Worm (Caenorhabditis elegans) whole organism, L4 larva: ENCODE measurements around the gene R08C7.8.
A peak's percentile ranks its signal among the peaks of the same experiment; 100 is the strongest.

Source experiments
- F26F4.8 ChIP-seq: fragments of 200-800 bp; sonication (Bioruptor generic); conservative IDR thresholded peaks from 2 replicates; pipeline ENCODE4 v1.3.6; 2022; ENCODE audit warnings: missing genetic modification characterization, missing compliant biosample characterization
- F44E2.7 ChIP-seq: fragments of 200-800 bp; sonication (Bioruptor generic); IDR thresholded peaks from 2 replicates; pipeline ENCODE4 v2.1.2; 2022; ENCODE audit warnings: missing genetic modification characterization, missing compliant biosample characterization
- T26A8.4 ChIP-seq: fragments of 200-800 bp; sonication (Bioruptor generic); IDR thresholded peaks from 2 replicates; pipeline ENCODE4 v1.3.6; 2022; ENCODE audit warnings: missing genetic modification characterization, missing compliant biosample characterization
- ZK546.5 ChIP-seq, 2 experiments: sonication (generic microtip); optimal IDR thresholded peaks; 2 replicates each; lab custom pipeline; 2017; ENCODE audit warnings: missing biosample characterization in 2 of 2, missing genetic modification characterization in 2 of 2
- attf-4 ChIP-seq: sonication (generic microtip); optimal IDR thresholded peaks from 3 replicates; lab custom pipeline; 2017; ENCODE audit warnings: missing biosample characterization, missing genetic modification characterization
- ceh-28 ChIP-seq: fragments of 150-350 bp; optimal IDR thresholded peaks from 2 replicates; lab custom pipeline; 2014; ENCODE audit warnings: missing biosample characterization, missing genetic modification reagents, missing genetic modification characterization
- ceh-32 ChIP-seq: sonication (generic microtip); optimal IDR thresholded peaks from 2 replicates; lab custom pipeline; 2016; ENCODE audit warnings: mild to moderate bottlenecking, missing genetic modification characterization, missing compliant biosample characterization; ENCODE audit not compliant: poor library complexity
- ces-1 ChIP-seq: fragments of 150-350 bp; sonication (generic microtip); optimal IDR thresholded peaks from 4 replicates; lab custom pipeline; 2014; ENCODE audit warnings: missing biosample characterization, missing genetic modification reagents, missing genetic modification characterization
- cey-2 ChIP-seq: sonication (generic microtip); optimal IDR thresholded peaks from 3 replicates; lab custom pipeline; 2017; ENCODE audit warnings: missing genetic modification characterization, mild to moderate bottlenecking, missing compliant biosample characterization, antibody characterized with exemption, borderline replicate concordance; ENCODE audit not compliant: insufficient read depth
- daf-16 ChIP-seq, 3 experiments: sonication (generic microtip); optimal IDR thresholded peaks; 2 replicates each; lab custom pipeline; 2016 to 2017; ENCODE audit warnings: missing genetic modification characterization in 3 of 3, missing genetic modification reagents in 3 of 3, mild to moderate bottlenecking in 2 of 3, missing compliant biosample characterization in 2 of 3, missing biosample characterization in 1 of 3, moderate library complexity in 1 of 3
- daf-19 ChIP-seq: fragments of 200-800 bp; sonication (Bioruptor generic); conservative IDR thresholded peaks from 2 replicates; pipeline ENCODE4 v1.3.6; 2022; ENCODE audit warnings: missing genetic modification characterization, missing compliant biosample characterization
- dmd-8 ChIP-seq: fragments of 200-800 bp; sonication (Bioruptor generic); IDR thresholded peaks from 2 replicates; pipeline ENCODE4 v1.3.6; 2022; ENCODE audit warnings: missing genetic modification characterization, missing compliant biosample characterization
- dpl-1 ChIP-seq: fragments of 150-350 bp; optimal IDR thresholded peaks from 2 replicates; lab custom pipeline; 2014; ENCODE audit warnings: missing biosample characterization, missing genetic modification reagents, missing genetic modification characterization
- gei-8 ChIP-seq: fragments of 200-800 bp; sonication (Bioruptor generic); optimal IDR thresholded peaks from 2 replicates; lab custom pipeline; 2018; ENCODE audit warnings: mild to moderate bottlenecking, missing genetic modification characterization, missing compliant biosample characterization
- hmg-1.1 ChIP-seq: fragments of 200-800 bp; sonication (Bioruptor generic); IDR thresholded peaks from 2 replicates; pipeline ENCODE4 v1.3.6; 2022; ENCODE audit warnings: missing genetic modification reagents, missing genetic modification characterization, missing compliant biosample characterization
- lin-38 ChIP-seq: fragments of 200-800 bp; sonication (Bioruptor generic); IDR thresholded peaks from 2 replicates; pipeline ENCODE4 v1.3.6; 2022; ENCODE audit warnings: missing genetic modification reagents, missing genetic modification characterization, missing compliant biosample characterization
- lsy-2 ChIP-seq, 2 experiments: fragments of 150-350 bp in 1 of 2; sonication (generic microtip) in 1 of 2; optimal IDR thresholded peaks; 2 replicates each; lab custom pipeline; 2014 to 2017; ENCODE audit warnings: missing biosample characterization in 2 of 2, missing genetic modification characterization in 2 of 2
- madf-5 ChIP-seq, 2 experiments: fragments of 200-800 bp; sonication (Bioruptor generic); IDR thresholded peaks; 2 replicates each; pipeline ENCODE4 v1.3.6; 2022; ENCODE audit warnings: missing compliant biosample characterization in 2 of 2, missing genetic modification characterization in 2 of 2
- madf-9 ChIP-seq: fragments of 200-800 bp; sonication (Bioruptor generic); conservative IDR thresholded peaks from 2 replicates; pipeline ENCODE4 v1.3.6; 2022; ENCODE audit warnings: missing genetic modification reagents, missing genetic modification characterization, missing compliant biosample characterization
- nhr-102 ChIP-seq: sonication (generic microtip); optimal IDR thresholded peaks from 2 replicates; lab custom pipeline; 2016; ENCODE audit warnings: mild to moderate bottlenecking, missing genetic modification characterization, moderate library complexity, missing compliant biosample characterization
- nhr-111 ChIP-seq: fragments of 200-800 bp; sonication (Bioruptor generic); optimal IDR thresholded peaks from 2 replicates; lab custom pipeline; 2018; ENCODE audit warnings: mild to moderate bottlenecking, missing genetic modification characterization, missing compliant biosample characterization
- nhr-25 ChIP-seq: sonication (generic microtip); optimal IDR thresholded peaks from 2 replicates; lab custom pipeline; 2017; ENCODE audit warnings: missing genetic modification characterization, mild to moderate bottlenecking, missing compliant biosample characterization, antibody characterized with exemption, moderate library complexity, borderline replicate concordance; ENCODE audit not compliant: insufficient read depth
- nhr-6 ChIP-seq: fragments of 150-350 bp; optimal IDR thresholded peaks from 2 replicates; lab custom pipeline; 2014; ENCODE audit warnings: missing biosample characterization, missing genetic modification characterization
- pha-4 ChIP-seq, 2 experiments: fragments of 150-350 bp in 1 of 2; fragments of 200-800 bp in 1 of 2; sonication (Bioruptor generic) in 1 of 2; IDR thresholded peaks in 1 of 2; optimal IDR thresholded peaks in 1 of 2; 2 replicates each; pipeline versions ENCODE4 v1.3.6 to Lab custom; 2014 to 2022; ENCODE audit warnings: missing genetic modification characterization in 2 of 2, missing genetic modification reagents in 2 of 2, missing biosample characterization in 1 of 2, missing compliant biosample characterization in 1 of 2
- php-3 ChIP-seq: fragments of 200-800 bp; sonication (Bioruptor generic); IDR thresholded peaks from 2 replicates; pipeline ENCODE4 v1.3.6; 2022; ENCODE audit warnings: missing genetic modification reagents, missing genetic modification characterization, missing compliant biosample characterization
- pqm-1 ChIP-seq: sonication (generic microtip); optimal IDR thresholded peaks from 2 replicates; lab custom pipeline; 2017; ENCODE audit warnings: missing biosample characterization, missing genetic modification characterization
- rbr-2 ChIP-seq: sonication (generic microtip); optimal IDR thresholded peaks from 2 replicates; lab custom pipeline; 2016; ENCODE audit warnings: missing genotype, missing genetic modification characterization, missing compliant biosample characterization
- saeg-2 ChIP-seq: fragments of 200-800 bp; sonication (Bioruptor generic); IDR thresholded peaks from 2 replicates; pipeline ENCODE4 v1.3.6; 2022; ENCODE audit warnings: missing genetic modification reagents, missing genetic modification characterization, missing compliant biosample characterization
- spr-1 ChIP-seq: sonication (generic microtip); optimal IDR thresholded peaks from 2 replicates; lab custom pipeline; 2016; ENCODE audit warnings: mild to moderate bottlenecking, missing genetic modification characterization, missing compliant biosample characterization
- tag-97 ChIP-seq: fragments of 200-800 bp; sonication (Bioruptor generic); IDR thresholded peaks from 2 replicates; pipeline ENCODE4 v1.3.6; 2022; ENCODE audit warnings: missing genetic modification characterization, missing compliant biosample characterization
- tra-1 ChIP-seq: fragments of 200-800 bp; sonication (Bioruptor generic); IDR thresholded peaks from 2 replicates; pipeline ENCODE4 v1.3.6; 2022; ENCODE audit warnings: missing genetic modification reagents, missing genetic modification characterization, missing compliant biosample characterization
- unc-130 ChIP-seq: sonication (generic microtip); optimal IDR thresholded peaks from 2 replicates; lab custom pipeline; 2016; ENCODE audit warnings: missing genetic modification reagents, missing genetic modification characterization, missing compliant biosample characterization
- unc-39 ChIP-seq: sonication (generic microtip); optimal IDR thresholded peaks from 2 replicates; lab custom pipeline; 2017; ENCODE audit warnings: missing biosample characterization, missing genetic modification characterization
- vab-7 ChIP-seq: fragments of 200-800 bp; sonication (Bioruptor generic); IDR thresholded peaks from 2 replicates; pipeline ENCODE4 v1.3.6; 2022; ENCODE audit warnings: missing genetic modification reagents, missing genetic modification characterization, missing compliant biosample characterization
- zag-1 ChIP-seq: fragments of 150-350 bp; optimal IDR thresholded peaks from 2 replicates; lab custom pipeline; 2014; ENCODE audit warnings: missing biosample characterization, missing genetic modification characterization
- zfp-2 ChIP-seq: sonication (generic microtip); optimal IDR thresholded peaks from 2 replicates; lab custom pipeline; 2016; ENCODE audit warnings: mild to moderate bottlenecking, missing genetic modification characterization, missing compliant biosample characterization
- zfp-3 ChIP-seq: fragments of 200-800 bp; sonication (Bioruptor generic); conservative IDR thresholded peaks from 2 replicates; pipeline ENCODE4 v1.3.6; 2022; ENCODE audit warnings: missing genetic modification reagents, missing genetic modification characterization, missing compliant biosample characterization
- ztf-7 ChIP-seq: fragments of 150-350 bp; optimal IDR thresholded peaks from 2 replicates; lab custom pipeline; 2014; ENCODE audit warnings: missing biosample characterization, missing genetic modification characterization

Gene R08C7.8

DNA sequence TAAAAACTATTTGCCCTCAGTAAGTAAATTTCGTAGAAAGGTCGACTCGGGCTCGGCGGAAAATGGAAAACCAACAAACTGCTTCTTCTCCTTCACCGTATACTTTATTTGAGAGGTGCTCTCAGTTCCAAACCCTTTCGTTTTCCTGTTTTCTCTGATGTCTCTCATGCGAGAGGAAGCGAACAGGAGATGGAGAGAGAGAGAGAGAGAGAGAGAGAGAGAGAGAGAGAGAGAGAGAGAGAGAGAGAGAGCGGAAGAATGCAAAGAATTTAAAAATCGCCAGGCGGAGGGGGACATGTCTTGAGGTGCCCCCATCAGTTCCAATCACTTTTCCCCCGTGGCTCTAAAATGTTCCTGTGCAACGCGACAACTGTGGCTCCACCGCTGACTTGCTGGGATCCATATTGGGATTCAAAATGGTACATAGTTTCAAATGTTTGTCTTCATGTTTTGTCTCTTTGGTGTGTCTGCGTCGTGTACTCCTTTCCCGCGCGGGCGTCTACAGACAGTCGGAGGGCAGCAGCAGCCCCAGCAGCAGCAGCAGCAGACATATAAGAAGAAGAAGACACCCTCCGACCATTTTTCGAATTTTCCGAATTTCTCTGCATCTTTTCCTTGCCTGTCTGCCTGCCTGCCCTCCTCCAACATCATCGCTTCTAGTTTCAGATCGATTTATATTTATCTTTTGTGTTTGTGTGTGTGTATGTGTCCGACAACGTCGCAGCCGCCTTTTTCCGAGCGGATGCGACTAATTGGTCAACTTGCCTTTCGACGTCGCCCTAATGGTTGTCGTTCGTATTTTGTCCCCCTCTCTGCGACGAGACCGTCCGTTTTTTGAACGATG is 20.2 kb upstream of the R08C7.8 start, which contains the start of gene R08C7.11 (continued):
- TF ChIP-seq madf-9 (GFP tag; lab: Robert Waterston, UW) (no peak), unc-39 (tag; lab: Kevin White, UChicago) (no peak), cey-2 (tag; lab: Kevin White, UChicago) (no peak), nhr-6 (no peak), pha-4 (GFP tag; IDR thresholded peaks at IDR 0.05; lab: Robert Waterston, UW) (peak; percentile 24; the same call in 1 of the 2 replicates), pha-4 (tag; optimal IDR thresholded peaks at IDR 0.05; lab: Kevin White, UChicago) (no peak), ceh-32 (tag; lab: Kevin White, UChicago) (no peak), T26A8.4 (GFP tag; lab: Robert Waterston, UW) (no peak), madf-5 (GFP tag; IDR thresholded peaks at IDR 0.05; lab: Robert Waterston, UW) (no peak), lsy-2 (tag; optimal IDR thresholded peaks at IDR 0.05; lab: Kevin White, UChicago) (peak in 1 of 2 experiments; percentile 17), php-3 (GFP tag; lab: Robert Waterston, UW) (no peak), F44E2.7 (GFP tag; lab: Robert Waterston, UW) (no peak), unc-130 (GFP tag; lab: Kevin White, UChicago) (no peak), ceh-28 (tag; lab: Kevin White, UChicago) (peak; percentile 32), tag-97 (GFP tag; lab: Robert Waterston, UW) (no peak), hmg-1.1 (0 out of 2 replicates have a peak, but pooled peaks have one; percentile 5), dpl-1 (GFP tag; lab: Kevin White, UChicago) (no peak), lin-38 (no peak), vab-7 (GFP tag; lab: Robert Waterston, UW) (no peak), nhr-102 (tag; lab: Kevin White, UChicago) (no peak), nhr-111 (no peak), F26F4.8 (GFP tag; lab: Robert Waterston, UW) (no peak), saeg-2 (no peak), ztf-7 (no peak), attf-4 (tag; lab: Kevin White, UChicago) (no peak)

DNA sequence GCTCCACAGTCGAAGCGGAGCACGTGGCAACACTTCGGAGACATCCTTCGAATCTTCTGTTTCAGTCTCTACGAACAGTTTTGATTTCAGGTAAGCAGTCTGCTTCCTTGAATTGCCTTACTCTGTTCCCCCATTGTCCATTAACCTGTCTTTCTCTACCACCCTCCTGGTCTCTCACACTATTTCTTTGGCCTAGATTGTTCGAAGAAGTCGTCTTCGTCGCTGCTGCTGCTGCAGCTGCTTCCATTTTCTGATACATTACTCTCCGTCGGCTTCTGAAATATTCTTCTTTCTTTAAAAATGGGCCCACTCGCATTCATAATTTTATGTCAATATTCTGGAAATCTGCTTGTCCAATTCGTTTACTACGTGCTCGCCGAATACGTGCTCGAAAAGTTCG is 17.2 kb upstream of the R08C7.8 start, which contains the start of gene R08C7.1:
TSS of gene R08C7.1 (plus strand) at position 301 of the 400 bp plus-strand sequence.
- no peak for TF ChIP-seq pqm-1 (tag; lab: Kevin White, UChicago)
- TF ChIP-seq zfp-3 (GFP tag; lab: Robert Waterston, UW), result no peak
- no peak for TF ChIP-seq daf-16 (GFP tag; optimal IDR thresholded peaks at IDR 0.05; lab: Kevin White, UChicago)
- no peak for TF ChIP-seq daf-16 (tag; optimal IDR thresholded peaks at IDR 0.05; lab: Kevin White, UChicago)
- TF ChIP-seq daf-19 (GFP tag; lab: Robert Waterston, UW), result no peak
- no peak for TF ChIP-seq zag-1 (tag; lab: Kevin White, UChicago)
- no peak for TF ChIP-seq ces-1 (GFP tag; lab: Kevin White, UChicago)
- TF ChIP-seq nhr-25, result no peak
- no peak for TF ChIP-seq spr-1 (tag; lab: Kevin White, UChicago)
- no peak for TF ChIP-seq rbr-2 (tag; lab: Kevin White, UChicago)
- TF ChIP-seq gei-8 (GFP tag; lab: Kevin White, UChicago), result no peak
- no peak for TF ChIP-seq dmd-8 (GFP tag; lab: Robert Waterston, UW)
- no peak for TF ChIP-seq dpl-1 (GFP tag; lab: Kevin White, UChicago)
- no peak for TF ChIP-seq saeg-2
- TF ChIP-seq zfp-2 (tag; lab: Kevin White, UChicago), result no peak
- no peak for TF ChIP-seq ZK546.5 (tag; optimal IDR thresholded peaks at IDR 0.05; lab: Kevin White, UChicago)
- no peak for TF ChIP-seq tra-1 (GFP tag; lab: Robert Waterston, UW)
